Worm (Caenorhabditis elegans) whole organism, L3 larva: Measurements from ENCODE around the gene Y42H9AR.1.

Experiments
- R02D3.7 ChIP-seq: fragments of 150-350 bp; optimal IDR thresholded peaks from 2 replicates; lab custom pipeline; 2014; ENCODE audit warnings: missing biosample characterization, missing genetic modification characterization
- ZK546.5 ChIP-seq: sonication (generic microtip); optimal IDR thresholded peaks from 2 replicates; lab custom pipeline; 2017; ENCODE audit warnings: missing biosample characterization, missing genetic modification characterization
- aly-2 ChIP-seq: fragments of 150-350 bp; optimal IDR thresholded peaks from 2 replicates; lab custom pipeline; 2014; ENCODE audit warnings: missing biosample characterization, missing genetic modification characterization
- ama-1 ChIP-seq: fragments of 150-350 bp; optimal IDR thresholded peaks from 2 replicates; lab custom pipeline; 2018
- ceh-16 ChIP-seq: sonication (generic microtip); optimal IDR thresholded peaks from 2 replicates; lab custom pipeline; 2017; ENCODE audit warnings: missing biosample characterization, missing genetic modification characterization
- ceh-28 ChIP-seq: fragments of 150-350 bp; optimal IDR thresholded peaks from 2 replicates; lab custom pipeline; 2014; ENCODE audit warnings: missing biosample characterization, missing genetic modification reagents, missing genetic modification characterization
- ceh-82 ChIP-seq: fragments of 150-350 bp; optimal IDR thresholded peaks from 2 replicates; lab custom pipeline; 2014; ENCODE audit warnings: missing biosample characterization, missing genetic modification characterization
- daf-12 ChIP-seq: fragments of 150-350 bp; optimal IDR thresholded peaks from 2 replicates; lab custom pipeline; 2014; ENCODE audit warnings: missing biosample characterization, missing genetic modification reagents, missing genetic modification characterization
- egl-27 ChIP-seq: sonication (generic microtip); optimal IDR thresholded peaks from 4 replicates; lab custom pipeline; 2017; ENCODE audit warnings: missing biosample characterization, missing genetic modification reagents, missing genetic modification characterization
- egl-5 ChIP-seq: fragments of 150-350 bp; optimal IDR thresholded peaks from 2 replicates; lab custom pipeline; 2017; ENCODE audit warnings: missing biosample characterization, missing genetic modification reagents, missing genetic modification characterization, inconsistent platforms
- elt-2 ChIP-seq: sonication (generic microtip); optimal IDR thresholded peaks from 2 replicates; lab custom pipeline; 2016; ENCODE audit warnings: missing genetic modification reagents, mild to moderate bottlenecking, missing genetic modification characterization, missing compliant biosample characterization
- hmg-11 ChIP-seq: sonication (generic microtip); optimal IDR thresholded peaks from 2 replicates; lab custom pipeline; 2016; ENCODE audit warnings: missing genetic modification characterization, missing compliant biosample characterization
- jun-1 ChIP-seq: fragments of 150-350 bp; optimal IDR thresholded peaks from 2 replicates; lab custom pipeline; 2014; ENCODE audit warnings: missing biosample characterization, missing genetic modification reagents, missing genetic modification characterization
- lin-39 ChIP-seq: fragments of 150-350 bp; optimal IDR thresholded peaks from 2 replicates; lab custom pipeline; 2018; ENCODE audit warnings: missing biosample characterization, missing genetic modification reagents, missing genetic modification characterization
- lsy-12 ChIP-seq: sonication (generic microtip); optimal IDR thresholded peaks from 2 replicates; lab custom pipeline; 2016; ENCODE audit warnings: mild to moderate bottlenecking, missing genetic modification characterization, missing compliant biosample characterization
- mml-1 ChIP-seq: fragments of 150-350 bp; sonication (generic microtip); optimal IDR thresholded peaks from 3 replicates; lab custom pipeline; 2014; ENCODE audit warnings: missing biosample characterization, missing genetic modification characterization
- nfya-1 ChIP-seq: sonication (generic microtip); optimal IDR thresholded peaks from 2 replicates; lab custom pipeline; 2017; ENCODE audit warnings: missing genetic modification characterization, mild to moderate bottlenecking, missing compliant biosample characterization, antibody characterized with exemption, moderate library complexity; ENCODE audit not compliant: insufficient read depth
- nhr-11 ChIP-seq: fragments of 150-350 bp; optimal IDR thresholded peaks from 2 replicates; lab custom pipeline; 2014; ENCODE audit warnings: missing biosample characterization, missing genetic modification characterization
- nhr-12 ChIP-seq: fragments of 150-350 bp; optimal IDR thresholded peaks from 2 replicates; lab custom pipeline; 2014; ENCODE audit warnings: missing biosample characterization, missing genetic modification characterization
- nhr-23 ChIP-seq: fragments of 150-350 bp; optimal IDR thresholded peaks from 2 replicates; lab custom pipeline; 2014; ENCODE audit warnings: missing biosample characterization, missing genetic modification reagents, missing genetic modification characterization
- nhr-237 ChIP-seq: fragments of 150-350 bp; optimal IDR thresholded peaks from 2 replicates; lab custom pipeline; 2014; ENCODE audit warnings: missing biosample characterization, missing genetic modification characterization
- nhr-25 ChIP-seq: sonication (generic microtip); optimal IDR thresholded peaks from 2 replicates; lab custom pipeline; 2017; ENCODE audit warnings: missing biosample characterization, missing genetic modification characterization
- nhr-28 ChIP-seq: fragments of 150-350 bp; optimal IDR thresholded peaks from 2 replicates; lab custom pipeline; 2014; ENCODE audit warnings: missing biosample characterization, missing genetic modification characterization
- nhr-43 ChIP-seq: sonication (generic microtip); optimal IDR thresholded peaks from 2 replicates; lab custom pipeline; 2016; ENCODE audit warnings: mild to moderate bottlenecking, missing genetic modification characterization, missing compliant biosample characterization; ENCODE audit not compliant: poor library complexity, severe bottlenecking
- nhr-76 ChIP-seq: fragments of 150-350 bp; sonication (generic microtip); optimal IDR thresholded peaks from 5 replicates; lab custom pipeline; 2014; ENCODE audit warnings: missing biosample characterization, missing genetic modification characterization
- nhr-77 ChIP-seq: fragments of 150-350 bp; optimal IDR thresholded peaks from 2 replicates; lab custom pipeline; 2014; ENCODE audit warnings: missing biosample characterization, missing genetic modification characterization
- pha-4 ChIP-seq: fragments of 150-350 bp; optimal IDR thresholded peaks from 2 replicates; lab custom pipeline; 2014; ENCODE audit warnings: missing biosample characterization, missing genetic modification reagents, missing genetic modification characterization
- pqm-1 ChIP-seq: fragments of 150-350 bp; optimal IDR thresholded peaks from 2 replicates; lab custom pipeline; 2017; ENCODE audit warnings: missing biosample characterization, missing genetic modification characterization, inconsistent platforms
- sea-2 ChIP-seq: fragments of 150-350 bp; sonication (generic microtip); optimal IDR thresholded peaks from 4 replicates; lab custom pipeline; 2014; ENCODE audit warnings: missing biosample characterization, missing genetic modification reagents, missing genetic modification characterization
- snpc-4 ChIP-seq: fragments of 150-350 bp; optimal IDR thresholded peaks from 2 replicates; lab custom pipeline; 2014; ENCODE audit warnings: missing biosample characterization, missing genetic modification characterization
- tbx-2 ChIP-seq: sonication (generic microtip); optimal IDR thresholded peaks from 2 replicates; lab custom pipeline; 2016; ENCODE audit warnings: mild to moderate bottlenecking, missing genetic modification characterization, missing compliant biosample characterization
- unc-39 ChIP-seq: sonication (generic microtip); optimal IDR thresholded peaks from 4 replicates; lab custom pipeline; 2017; ENCODE audit warnings: missing biosample characterization, missing genetic modification characterization
- unc-62 ChIP-seq: fragments of 150-350 bp; sonication (generic microtip); optimal IDR thresholded peaks from 4 replicates; lab custom pipeline; 2014; ENCODE audit warnings: missing biosample characterization, missing genetic modification reagents, missing genetic modification characterization
- ztf-11 ChIP-seq: fragments of 150-350 bp; optimal IDR thresholded peaks from 2 replicates; lab custom pipeline; 2014; ENCODE audit warnings: missing biosample characterization, missing genetic modification characterization

The Y42H9AR.1 gene

ce11 chrIV:8107502-8107901, 5.7 kb upstream of the Y42H9AR.1 start, which contains the start of gene rabs-5:
TSS of gene rabs-5 (minus strand) at chrIV:8107602.
- no peak for TF ChIP-seq ceh-28
- TF ChIP-seq ztf-11 (tag; lab: Kevin White, UChicago): no peak
- TF ChIP-seq ama-1 (lab: Kevin White, UChicago): no peak
- TF ChIP-seq sea-2 (GFP tag; lab: Kevin White, UChicago): no peak
- no peak for TF ChIP-seq hmg-11 (tag; lab: Kevin White, UChicago)
- no peak for TF ChIP-seq pha-4 (tag; lab: Kevin White, UChicago)
- no peak for TF ChIP-seq mml-1 (tag; lab: Kevin White, UChicago)
- no peak for TF ChIP-seq lin-39 (tag; lab: Kevin White, UChicago)
- no peak for TF ChIP-seq snpc-4 (tag; lab: Kevin White, UChicago)
- TF ChIP-seq aly-2 (tag; lab: Kevin White, UChicago): no peak
- no peak for TF ChIP-seq ceh-82 (tag; lab: Kevin White, UChicago)
- no peak for TF ChIP-seq ZK546.5 (tag; lab: Kevin White, UChicago)
- TF ChIP-seq nhr-43 (tag; lab: Kevin White, UChicago): no peak
- TF ChIP-seq jun-1: no peak
- TF ChIP-seq nhr-11 (tag; lab: Kevin White, UChicago): no peak
- TF ChIP-seq egl-27: no peak
- TF ChIP-seq nhr-28 (tag; lab: Kevin White, UChicago): no peak

ce11 chrIV:8112187-8112586, 1.0 kb upstream of the Y42H9AR.1 start, which contains the start of gene Y42H9AR.4:
TSS of gene Y42H9AR.4 (minus strand) at chrIV:8112218.
- TF ChIP-seq ama-1 (lab: Kevin White, UChicago) (no peak), unc-39 (tag; lab: Kevin White, UChicago) (no peak), hmg-11 (tag; lab: Kevin White, UChicago) (peak; percentile 40), nhr-12 (tag; lab: Kevin White, UChicago) (no peak), elt-2 (tag; lab: Kevin White, UChicago) (peak; percentile 39), egl-5 (tag; lab: Kevin White, UChicago) (peak; percentile 45), nfya-1 (tag; lab: Kevin White, UChicago) (peak; percentile 45), nhr-237 (no peak), snpc-4 (tag; lab: Kevin White, UChicago) (peak; percentile 62), nhr-43 (tag; lab: Kevin White, UChicago) (peak; percentile 27), nhr-11 (tag; lab: Kevin White, UChicago) (no peak), nhr-23 (tag; lab: Kevin White, UChicago) (peak; percentile 30), pha-4 (tag; lab: Kevin White, UChicago) (peak; percentile 33), mml-1 (tag; lab: Kevin White, UChicago) (no peak), lsy-12 (tag; lab: Kevin White, UChicago) (no peak), daf-12 (tag; lab: Kevin White, UChicago) (no peak), R02D3.7 (tag; lab: Kevin White, UChicago) (no peak), pqm-1 (peak; percentile 18), unc-62 (GFP tag; lab: Kevin White, UChicago) (no peak), ceh-28 (peak; percentile 17)
- TF ChIP-seq, all 47 proteins: peak for 10

- TF ChIP-seq pha-4 (tag; lab: Kevin White, UChicago): peak; percentile 48
- TF ChIP-seq nhr-76 (tag; lab: Kevin White, UChicago): no peak
These were observed 547 bp upstream of the Y42H9AR.1 start for ce11 chrIV:8112646-8113045.

ce11 chrIV:8114535-8114934, 1.3 kb downstream of the Y42H9AR.1 start:
- TF ChIP-seq nhr-12 (tag; lab: Kevin White, UChicago) (no peak), nhr-43 (tag; lab: Kevin White, UChicago) (no peak), jun-1 (no peak), ama-1 (lab: Kevin White, UChicago) (no peak), elt-2 (tag; lab: Kevin White, UChicago) (no peak), nhr-25 (tag; lab: Kevin White, UChicago) (no peak), pqm-1 (no peak), nhr-23 (tag; lab: Kevin White, UChicago) (no peak), tbx-2 (tag; lab: Kevin White, UChicago) (no peak), nfya-1 (tag; lab: Kevin White, UChicago) (no peak), nhr-76 (tag; lab: Kevin White, UChicago) (no peak), nhr-77 (no peak), unc-62 (GFP tag; lab: Kevin White, UChicago) (no peak), ceh-28 (no peak), nhr-237 (no peak), ceh-16 (tag; lab: Kevin White, UChicago) (no peak)
